Worm (Caenorhabditis elegans): ENCODE results near the gene B0361.11.
A peak's percentile ranks its signal among the peaks of the same experiment; 100 is the strongest.

Gene B0361.11

DNA sequence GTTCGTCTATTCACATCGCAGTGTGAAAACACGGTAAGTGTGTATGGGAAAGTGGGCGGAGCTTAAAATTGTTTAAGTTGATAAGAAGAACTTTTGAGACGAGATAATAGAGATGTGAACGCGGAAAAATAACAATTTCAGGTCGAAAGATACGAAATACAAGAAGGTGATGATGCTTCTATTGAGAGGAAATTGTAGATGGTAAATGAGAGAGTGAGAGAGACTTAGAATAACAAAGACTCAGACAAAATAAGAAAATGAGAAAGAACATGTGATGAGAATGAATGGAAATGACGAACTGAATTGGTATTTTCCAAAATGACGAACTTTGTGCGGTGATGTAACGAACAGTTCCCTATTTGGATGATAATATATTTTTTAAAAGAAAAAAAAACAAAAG, 6.3 kb upstream of the B0361.11 start:
- TF ChIP-seq hlh-30 (tag; optimal IDR thresholded peaks at IDR 0.05; ENCODE audit: insufficient read depth) = peak; percentile 23
- no peak for TF ChIP-seq spr-3 (GFP tag; optimal IDR thresholded peaks at IDR 0.05)
- peak; percentile 7 for TF ChIP-seq nhr-6 (tag; optimal IDR thresholded peaks at IDR 0.05)
- TF ChIP-seq lir-3 (tag; optimal IDR thresholded peaks at IDR 0.05) = no peak
- peak; percentile 35; the same call in 1 of the 2 replicates for TF ChIP-seq dmd-6 (GFP tag; IDR thresholded peaks at IDR 0.05)
- peak; percentile 39 for TF ChIP-seq mep-1 (tag; optimal IDR thresholded peaks at IDR 0.05)
- peak; percentile 54 for TF ChIP-seq nhr-28 (tag; optimal IDR thresholded peaks at IDR 0.05)
- TF ChIP-seq unc-130 (GFP tag; optimal IDR thresholded peaks at IDR 0.05) = no peak
- TF ChIP-seq daf-16 (GFP tag; optimal IDR thresholded peaks at IDR 0.05) = no peak
- TF ChIP-seq daf-16 (tag; optimal IDR thresholded peaks at IDR 0.05) = peak; percentile 40

DNA sequence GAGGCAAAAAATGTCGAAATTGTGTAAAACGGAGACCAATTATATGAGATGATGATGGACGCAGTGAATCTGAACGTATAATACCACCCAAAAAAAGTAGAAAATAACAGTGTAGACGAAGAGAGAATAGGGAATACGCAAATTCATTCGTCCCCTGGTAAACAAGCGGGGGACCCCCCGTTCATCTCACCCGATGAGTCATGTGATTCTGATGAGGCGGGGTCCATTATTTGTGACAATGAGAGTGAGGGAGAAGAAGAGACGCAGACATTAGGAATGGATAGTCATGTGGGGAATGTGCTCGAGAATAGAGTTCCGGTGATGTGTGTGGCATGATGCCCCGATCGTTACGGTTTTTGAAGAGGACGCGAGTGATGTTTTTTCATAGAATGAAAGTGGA, 5.3 kb upstream of the B0361.11 start:
- TF ChIP-seq nhr-11 (tag; optimal IDR thresholded peaks at IDR 0.05) = no peak
- TF ChIP-seq mdl-1 (tag; optimal IDR thresholded peaks at IDR 0.05) = peak in 1 of 2 experiments; percentile 84
- no peak for TF ChIP-seq tag-97 (GFP tag; IDR thresholded peaks at IDR 0.05)
- no peak for TF ChIP-seq ceh-62 (tag; optimal IDR thresholded peaks at IDR 0.05)
- TF ChIP-seq duxl-1 (tag; optimal IDR thresholded peaks at IDR 0.05; ENCODE audit: poor library complexity) = no peak
- TF ChIP-seq unc-39 (tag; optimal IDR thresholded peaks at IDR 0.05) = no peak
- TF ChIP-seq fos-1 (tag; optimal IDR thresholded peaks at IDR 0.05) = no peak
- TF ChIP-seq unc-62 (GFP tag; optimal IDR thresholded peaks at IDR 0.05 in 1 of 2) = peak in 1 of 2 experiments; percentile 11
- no peak for TF ChIP-seq unc-62 (tag; optimal IDR thresholded peaks at IDR 0.05)
- TF ChIP-seq F37D6.2 (tag; optimal IDR thresholded peaks at IDR 0.05) = no peak
- no peak for TF ChIP-seq php-3 (GFP tag; IDR thresholded peaks at IDR 0.05)
- TF ChIP-seq nhr-237 (tag; optimal IDR thresholded peaks at IDR 0.05) = no peak
- no peak for TF ChIP-seq madf-5 (GFP tag; IDR thresholded peaks at IDR 0.05)
- TF ChIP-seq nhr-28 (tag; optimal IDR thresholded peaks at IDR 0.05) = peak; percentile 40
- TF ChIP-seq ztf-11 (tag; optimal IDR thresholded peaks at IDR 0.05) = no peak
- TF ChIP-seq hmg-1.1 (GFP tag; IDR thresholded peaks at IDR 0.05) = peak; percentile 69
- TF ChIP-seq Y105C5A.15 (GFP tag; IDR thresholded peaks at IDR 0.05) = no peak
- no peak for TF ChIP-seq ceh-32 (tag; optimal IDR thresholded peaks at IDR 0.05; ENCODE audit: poor library complexity)
- TF ChIP-seq lin-13 (GFP tag; optimal IDR thresholded peaks at IDR 0.05) = no peak
- TF ChIP-seq ceh-20 (GFP tag; IDR thresholded peaks at IDR 0.05) = no peak
- no peak for TF ChIP-seq nhr-77 (tag; optimal IDR thresholded peaks at IDR 0.05)
- peak; percentile 15 for TF ChIP-seq nhr-25 (tag; optimal IDR thresholded peaks at IDR 0.05; ENCODE audit: borderline replicate concordance, insufficient read depth)
- no peak for TF ChIP-seq nhr-111 (GFP tag; optimal IDR thresholded peaks at IDR 0.05)
- no peak for TF ChIP-seq ZK546.5 (tag; optimal IDR thresholded peaks at IDR 0.05)
- no peak for TF ChIP-seq ceh-28 (tag; optimal IDR thresholded peaks at IDR 0.05)
- no peak for TF ChIP-seq lin-15B (tag; optimal IDR thresholded peaks at IDR 0.05)
- TF ChIP-seq F26F4.8 (GFP tag; conservative IDR thresholded peaks at IDR 0.05) = no peak
- TF ChIP-seq egl-27 (tag; optimal IDR thresholded peaks at IDR 0.05) = no peak
- TF ChIP-seq dve-1 (tag; optimal IDR thresholded peaks at IDR 0.05; ENCODE audit: insufficient read depth) = peak; percentile 54
- no peak for TF ChIP-seq snpc-1.2 (GFP tag; IDR thresholded peaks at IDR 0.05)
- peak in 1 of 2 experiments; percentile 30 for TF ChIP-seq hif-1 (tag; optimal IDR thresholded peaks at IDR 0.05)
- no peak for TF ChIP-seq daf-12 (tag; optimal IDR thresholded peaks at IDR 0.05)
- no peak for TF ChIP-seq aly-2 (tag; optimal IDR thresholded peaks at IDR 0.05)
- TF ChIP-seq lin-29 (GFP tag; IDR thresholded peaks at IDR 0.05) = no peak
- TF ChIP-seq nhr-102 (tag; optimal IDR thresholded peaks at IDR 0.05) = no peak
- TF ChIP-seq egl-43 (GFP tag; IDR thresholded peaks at IDR 0.05) = no peak
- TF ChIP-seq nhr-42 (GFP tag; IDR thresholded peaks at IDR 0.05) = no peak
- TF ChIP-seq skn-1 (tag; optimal IDR thresholded peaks at IDR 0.05) = no peak
- TF ChIP-seq lsy-2 (tag; optimal IDR thresholded peaks at IDR 0.05) = peak; percentile 5 to 68
- TF ChIP-seq daf-16 (GFP tag; optimal IDR thresholded peaks at IDR 0.05) = no peak
- TF ChIP-seq daf-16 (tag; optimal IDR thresholded peaks at IDR 0.05) = peak; percentile 21
- no peak for TF ChIP-seq zip-2 (tag; optimal IDR thresholded peaks at IDR 0.05)
- no peak for TF ChIP-seq spr-1 (tag; optimal IDR thresholded peaks at IDR 0.05)
- TF ChIP-seq lin-39 (tag; optimal IDR thresholded peaks at IDR 0.05) = no peak
